Worm (Caenorhabditis elegans) whole organism, late embryonic: Measurements from ENCODE around the gene ins-8.

Experiments
- ceh-14 ChIP-seq: sonication (generic microtip); optimal IDR thresholded peaks from 2 replicates; lab custom pipeline; 2016; ENCODE audit warnings: missing genotype, missing genetic modification characterization, missing compliant biosample characterization
- dmd-4 ChIP-seq: sonication (generic microtip); optimal IDR thresholded peaks from 2 replicates; lab custom pipeline; 2016; ENCODE audit warnings: borderline replicate concordance, missing genetic modification characterization, missing compliant biosample characterization
- elt-2 ChIP-seq: sonication (generic microtip); optimal IDR thresholded peaks from 2 replicates; lab custom pipeline; 2016; ENCODE audit warnings: missing genetic modification reagents, missing genetic modification characterization, missing compliant biosample characterization
- fax-1 ChIP-seq: sonication (generic microtip); optimal IDR thresholded peaks from 2 replicates; lab custom pipeline; 2016; ENCODE audit warnings: missing genotype, missing genetic modification characterization, missing compliant biosample characterization
- lim-6 ChIP-seq: sonication (generic microtip); optimal IDR thresholded peaks from 2 replicates; lab custom pipeline; 2016; ENCODE audit warnings: missing genetic modification characterization, missing compliant biosample characterization
- nhr-11 ChIP-seq: fragments of 150-350 bp; optimal IDR thresholded peaks from 2 replicates; lab custom pipeline; 2014; ENCODE audit warnings: missing biosample characterization, missing genetic modification characterization
- pax-1 ChIP-seq: fragments of 150-350 bp; optimal IDR thresholded peaks from 2 replicates; lab custom pipeline; 2014; ENCODE audit warnings: missing biosample characterization, missing genetic modification characterization
- pha-4 ChIP-seq: fragments of 150-350 bp; optimal IDR thresholded peaks from 2 replicates; lab custom pipeline; 2018; ENCODE audit warnings: missing biosample characterization, missing genetic modification reagents, missing genetic modification characterization
- tbx-2 ChIP-seq: sonication (generic microtip); optimal IDR thresholded peaks from 2 replicates; lab custom pipeline; 2016; ENCODE audit warnings: missing genetic modification characterization, missing compliant biosample characterization
- ttx-3 ChIP-seq: sonication (generic microtip); optimal IDR thresholded peaks from 2 replicates; lab custom pipeline; 2016; ENCODE audit warnings: missing genetic modification reagents, missing genetic modification characterization, missing compliant biosample characterization

ce11 chrIV:9654017-9654416 lies 26.7 kb downstream of the ins-8 start, which contains the start of gene F58G6.7:
- no peak for TF ChIP-seq ttx-3 (tag; lab: Kevin White, UChicago)
- TF ChIP-seq lim-6 (tag; lab: Kevin White, UChicago), result no peak
- TF ChIP-seq pha-4 (tag; lab: Kevin White, UChicago), result no peak
- TF ChIP-seq elt-2 (tag; lab: Kevin White, UChicago), result no peak
- TF ChIP-seq dmd-4 (tag; lab: Kevin White, UChicago), result no peak
- no peak for TF ChIP-seq ceh-14 (tag; lab: Kevin White, UChicago)
- no peak for TF ChIP-seq tbx-2 (tag; lab: Kevin White, UChicago)
- no peak for TF ChIP-seq pax-1 (tag; lab: Kevin White, UChicago)
- no peak for TF ChIP-seq nhr-11 (tag; lab: Kevin White, UChicago)
- no peak for TF ChIP-seq fax-1 (tag; lab: Kevin White, UChicago)
